Worm (Caenorhabditis elegans): ENCODE measurements around the gene syf-3.

ce11 chrV:5899940-5900339 lies 39.9 kb upstream of the syf-3 start, which contains the start of gene srd-16:
- no peak for TF ChIP-seq nhr-28 (tag; optimal IDR thresholded peaks at IDR 0.05)
- no peak for TF ChIP-seq nhr-76 (tag; optimal IDR thresholded peaks at IDR 0.05)
- no peak for TF ChIP-seq skn-1 (tag; optimal IDR thresholded peaks at IDR 0.05)
- no peak for TF ChIP-seq nhr-25 (tag; optimal IDR thresholded peaks at IDR 0.05)
- TF ChIP-seq snpc-4 (tag; optimal IDR thresholded peaks at IDR 0.05), result no peak
- TF ChIP-seq unc-62 (GFP tag; optimal IDR thresholded peaks at IDR 0.05), result no peak
- no peak for TF ChIP-seq sea-2 (GFP tag; optimal IDR thresholded peaks at IDR 0.05)
- TF ChIP-seq lin-15B (tag; optimal IDR thresholded peaks at IDR 0.05), result no peak
- no peak for TF ChIP-seq nhr-23 (tag; optimal IDR thresholded peaks at IDR 0.05)
- no peak for TF ChIP-seq nhr-237 (tag; optimal IDR thresholded peaks at IDR 0.05)
- TF ChIP-seq ceh-16 (tag; optimal IDR thresholded peaks at IDR 0.05), result no peak
- TF ChIP-seq ztf-4 (tag; optimal IDR thresholded peaks at IDR 0.05), result no peak
- no peak for TF ChIP-seq pqm-1 (tag; optimal IDR thresholded peaks at IDR 0.05)
- TF ChIP-seq fkh-10 (GFP tag; optimal IDR thresholded peaks at IDR 0.05), result no peak
